Worm (Caenorhabditis elegans) whole organism, L1 larva: ENCODE data around the gene Y39G8B.1.

Experiments used
- aha-1 ChIP-seq: fragments of 150-350 bp; optimal IDR thresholded peaks from 2 replicates; lab custom pipeline; 2014; ENCODE audit warnings: missing biosample characterization, missing genetic modification characterization
- ama-1 ChIP-seq: fragments of 150-350 bp; optimal IDR thresholded peaks from 2 replicates; lab custom pipeline; 2014
- ets-5 ChIP-seq: fragments of 200-800 bp; sonication (Bioruptor generic); IDR thresholded peaks from 2 replicates; pipeline ENCODE4 v1.3.6; 2022; ENCODE audit warnings: missing genetic modification characterization, missing compliant biosample characterization
- nhr-28 ChIP-seq: fragments of 150-350 bp; optimal IDR thresholded peaks from 2 replicates; lab custom pipeline; 2014; ENCODE audit warnings: missing biosample characterization, missing genetic modification characterization
- nhr-77 ChIP-seq: fragments of 150-350 bp; optimal IDR thresholded peaks from 2 replicates; lab custom pipeline; 2014; ENCODE audit warnings: missing biosample characterization, missing genetic modification characterization
- snpc-4 ChIP-seq: fragments of 150-350 bp; optimal IDR thresholded peaks from 2 replicates; lab custom pipeline; 2014; ENCODE audit warnings: missing biosample characterization, missing genetic modification characterization
- zag-1 ChIP-seq: fragments of 150-350 bp; optimal IDR thresholded peaks from 2 replicates; lab custom pipeline; 2014; ENCODE audit warnings: missing biosample characterization, missing genetic modification characterization

DNA sequence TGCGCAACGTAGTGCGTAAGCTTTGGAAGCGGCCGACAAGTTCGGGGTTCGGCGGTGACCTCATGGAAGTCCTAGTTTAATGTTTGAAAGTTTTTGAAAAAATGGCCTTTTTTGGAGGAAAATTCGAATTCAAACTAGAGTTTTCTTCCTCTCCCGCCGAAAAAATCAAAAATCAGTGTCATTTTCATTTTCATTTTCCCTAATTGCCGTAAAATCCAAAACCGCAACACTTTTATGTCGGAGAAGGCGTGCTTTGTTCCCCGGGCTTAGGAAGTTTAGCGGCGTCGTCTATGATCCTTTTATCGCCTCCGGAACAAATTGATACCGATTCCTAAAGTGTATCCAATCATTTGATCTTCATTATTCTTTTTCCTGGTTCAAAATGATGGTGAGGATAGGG is 48.7 kb downstream of the Y39G8B.1 start, which contains the start of gene mltn-5:
- TF ChIP-seq nhr-77 (tag; lab: Kevin White, UChicago) (no peak), snpc-4 (tag; lab: Kevin White, UChicago) (no peak), ets-5 (GFP tag; lab: Robert Waterston, UW) (no peak), zag-1 (tag; lab: Kevin White, UChicago) (no peak), ama-1 (lab: Kevin White, UChicago) (no peak), nhr-28 (tag; lab: Kevin White, UChicago) (no peak), aha-1 (tag; lab: Kevin White, UChicago) (no peak)
